Worm (Caenorhabditis elegans) whole organism, young adult: ENCODE data around the gene mrps-18B.

Experiments
- B0019.2 ChIP-seq: fragments of 200-800 bp; sonication (Bioruptor generic); conservative IDR thresholded peaks from 2 replicates; pipeline ENCODE4 v1.3.6; 2022; ENCODE audit warnings: missing genetic modification reagents, missing genetic modification characterization, missing compliant biosample characterization
- B0035.1 ChIP-seq: sonication (generic microtip); optimal IDR thresholded peaks from 2 replicates; lab custom pipeline; 2016; ENCODE audit warnings: missing genetic modification characterization, mild to moderate bottlenecking, missing compliant biosample characterization, missing genotype, missing genetic modification reagents
- B0261.1 ChIP-seq: sonication (generic microtip); optimal IDR thresholded peaks from 2 replicates; lab custom pipeline; 2016; ENCODE audit warnings: mild to moderate bottlenecking, missing genetic modification characterization, moderate library complexity, missing compliant biosample characterization
- C06A6.2 ChIP-seq: fragments of 200-800 bp; sonication (Bioruptor generic); conservative IDR thresholded peaks from 2 replicates; pipeline ENCODE4 v1.3.6; 2022; ENCODE audit warnings: missing genetic modification characterization, missing compliant biosample characterization
- F37B4.10 ChIP-seq: fragments of 200-800 bp; sonication (Bioruptor generic); IDR thresholded peaks from 2 replicates; pipeline ENCODE4 v1.3.6; 2022; ENCODE audit warnings: missing genetic modification characterization, missing compliant biosample characterization
- F39B2.1 ChIP-seq: fragments of 200-800 bp; sonication (Bioruptor generic); IDR thresholded peaks from 2 replicates; pipeline ENCODE4 v1.3.6; 2022; ENCODE audit warnings: missing genetic modification reagents, missing genetic modification characterization, missing compliant biosample characterization
- F49E8.2 ChIP-seq: sonication (generic microtip); optimal IDR thresholded peaks from 3 replicates; lab custom pipeline; 2017; ENCODE audit warnings: missing genetic modification characterization, mild to moderate bottlenecking, missing compliant biosample characterization, antibody characterized with exemption, moderate library complexity; ENCODE audit not compliant: insufficient read depth
- K11D2.4 ChIP-seq: fragments of 200-800 bp; sonication (Bioruptor generic); IDR thresholded peaks from 2 replicates; pipeline ENCODE4 v1.3.6; 2022; ENCODE audit warnings: missing genetic modification reagents, missing genetic modification characterization, missing compliant biosample characterization
- K12H6.12 ChIP-seq: fragments of 200-800 bp; sonication (Bioruptor generic); optimal IDR thresholded peaks from 2 replicates; lab custom pipeline; 2018; ENCODE audit warnings: mild to moderate bottlenecking, missing genetic modification characterization, missing compliant biosample characterization
- Y53G8AR.9 ChIP-seq: fragments of 200-800 bp; sonication (Bioruptor generic); conservative IDR thresholded peaks from 2 replicates; pipeline ENCODE4 v1.3.6; 2022; ENCODE audit warnings: missing genetic modification reagents, missing genetic modification characterization, missing compliant biosample characterization
- Y56A3A.18 ChIP-seq: fragments of 200-800 bp; sonication (Bioruptor generic); IDR thresholded peaks from 2 replicates; pipeline ENCODE4 v1.3.6; 2022; ENCODE audit warnings: missing genetic modification reagents, missing genetic modification characterization, missing compliant biosample characterization
- Y79H2A.3 ChIP-seq: fragments of 200-800 bp; sonication (Bioruptor generic); conservative IDR thresholded peaks from 2 replicates; pipeline ENCODE4 v1.3.6; 2022; ENCODE audit warnings: missing genetic modification reagents, missing genetic modification characterization, missing compliant biosample characterization
- ama-1 ChIP-seq, 3 experiments: fragments of 150-350 bp in 1 of 3; sonication (generic microtip) in 2 of 3; optimal IDR thresholded peaks; 2 replicates each; lab custom pipeline; 2014 to 2018; ENCODE audit warnings: missing biosample characterization in 2 of 3, missing genetic modification characterization in 2 of 3, missing genetic modification reagents in 2 of 3
- aptf-3 ChIP-seq: fragments of 200-800 bp; sonication (Bioruptor generic); IDR thresholded peaks from 2 replicates; pipeline ENCODE4 v1.3.6; 2022; ENCODE audit warnings: missing genetic modification characterization, missing compliant biosample characterization
- attf-5 ChIP-seq: fragments of 200-800 bp; sonication (Bioruptor generic); optimal IDR thresholded peaks from 2 replicates; lab custom pipeline; 2018; ENCODE audit warnings: mild to moderate bottlenecking, missing genetic modification characterization, missing compliant biosample characterization
- cebp-2 ChIP-seq: fragments of 200-800 bp; sonication (Bioruptor generic); IDR thresholded peaks from 2 replicates; pipeline ENCODE4 v1.3.6; 2022; ENCODE audit warnings: missing genetic modification characterization, missing compliant biosample characterization
- ceh-100 ChIP-seq: fragments of 200-800 bp; sonication (Bioruptor generic); IDR thresholded peaks from 2 replicates; pipeline ENCODE4 v1.3.6; 2022; ENCODE audit warnings: missing genetic modification reagents, missing genetic modification characterization, missing compliant biosample characterization
- ceh-40 ChIP-seq: fragments of 200-800 bp; sonication (Bioruptor generic); IDR thresholded peaks from 2 replicates; pipeline ENCODE4 v1.3.6; 2022; ENCODE audit warnings: missing genetic modification characterization, missing compliant biosample characterization
- dox-1 ChIP-seq: fragments of 200-800 bp; sonication (Bioruptor generic); IDR thresholded peaks from 2 replicates; pipeline ENCODE4 v1.3.6; 2022; ENCODE audit warnings: missing genetic modification reagents, missing genetic modification characterization, missing compliant biosample characterization
- dpff-1 ChIP-seq: sonication (generic microtip); optimal IDR thresholded peaks from 2 replicates; lab custom pipeline; 2017; ENCODE audit warnings: mild to moderate bottlenecking, missing genetic modification characterization, missing compliant biosample characterization
- egrh-3 ChIP-seq: fragments of 200-800 bp; sonication (Bioruptor generic); IDR thresholded peaks from 2 replicates; pipeline ENCODE4 v1.3.6; 2022; ENCODE audit warnings: missing genetic modification reagents, missing genetic modification characterization, missing compliant biosample characterization
- ekl-4 ChIP-seq: fragments of 200-800 bp; sonication (Bioruptor generic); IDR thresholded peaks from 2 replicates; pipeline ENCODE4 v1.3.6; 2022; ENCODE audit warnings: missing genetic modification reagents, missing genetic modification characterization, missing compliant biosample characterization
- ets-4 ChIP-seq: fragments of 200-800 bp; sonication (Bioruptor generic); optimal IDR thresholded peaks from 2 replicates; lab custom pipeline; 2018; ENCODE audit warnings: mild to moderate bottlenecking, missing genetic modification characterization, missing compliant biosample characterization
- fkh-3 ChIP-seq: sonication (generic microtip); optimal IDR thresholded peaks from 2 replicates; lab custom pipeline; 2016; ENCODE audit warnings: mild to moderate bottlenecking, missing genetic modification characterization, missing compliant biosample characterization
- let-526 ChIP-seq: fragments of 200-800 bp; sonication (Bioruptor generic); IDR thresholded peaks from 2 replicates; pipeline ENCODE4 v1.3.6; 2022; ENCODE audit warnings: missing genetic modification reagents, missing genetic modification characterization, missing compliant biosample characterization
- lin-40 ChIP-seq: sonication (generic microtip); optimal IDR thresholded peaks from 2 replicates; lab custom pipeline; 2016; ENCODE audit warnings: missing genetic modification characterization, mild to moderate bottlenecking, missing compliant biosample characterization, missing genotype, missing genetic modification reagents
- lir-1 ChIP-seq: fragments of 200-800 bp; sonication (Bioruptor generic); conservative IDR thresholded peaks from 2 replicates; pipeline ENCODE4 v1.3.6; 2022; ENCODE audit warnings: missing genetic modification reagents, missing genetic modification characterization, missing compliant biosample characterization
- lsl-1 ChIP-seq: fragments of 200-800 bp; sonication (Bioruptor generic); optimal IDR thresholded peaks from 2 replicates; lab custom pipeline; 2018; ENCODE audit warnings: mild to moderate bottlenecking, missing genetic modification characterization, moderate library complexity, missing compliant biosample characterization
- madf-10 ChIP-seq: sonication (generic microtip); optimal IDR thresholded peaks from 2 replicates; lab custom pipeline; 2016; ENCODE audit warnings: mild to moderate bottlenecking, missing genetic modification characterization, missing compliant biosample characterization
- madf-6 ChIP-seq: fragments of 200-800 bp; sonication (Bioruptor generic); IDR thresholded peaks from 2 replicates; pipeline ENCODE4 v1.3.6; 2022; ENCODE audit warnings: missing genetic modification reagents, missing genetic modification characterization, missing compliant biosample characterization
- mes-4 ChIP-seq: sonication (generic microtip); optimal IDR thresholded peaks from 2 replicates; lab custom pipeline; 2016; ENCODE audit warnings: missing genotype, missing genetic modification characterization, missing compliant biosample characterization
- mxl-1 ChIP-seq: sonication (generic microtip); optimal IDR thresholded peaks from 2 replicates; lab custom pipeline; 2016; ENCODE audit warnings: missing genetic modification characterization, missing compliant biosample characterization
- nfya-1 ChIP-seq: sonication (generic microtip); optimal IDR thresholded peaks from 2 replicates; lab custom pipeline; 2017; ENCODE audit warnings: antibody characterized with exemption, missing compliant biosample characterization, missing genetic modification characterization, borderline replicate concordance; ENCODE audit not compliant: insufficient read depth
- nhr-179 ChIP-seq: sonication (generic microtip); optimal IDR thresholded peaks from 2 replicates; lab custom pipeline; 2016; ENCODE audit warnings: mild to moderate bottlenecking, missing genetic modification characterization, missing compliant biosample characterization
- nhr-80 ChIP-seq: sonication (generic microtip); optimal IDR thresholded peaks from 2 replicates; lab custom pipeline; 2016; ENCODE audit warnings: missing genetic modification characterization, missing compliant biosample characterization
- nhr-90 ChIP-seq: sonication (generic microtip); optimal IDR thresholded peaks from 2 replicates; lab custom pipeline; 2016; ENCODE audit warnings: missing genotype, mild to moderate bottlenecking, missing genetic modification characterization, missing compliant biosample characterization
- rcor-1 ChIP-seq: fragments of 200-800 bp; sonication (Bioruptor generic); IDR thresholded peaks from 2 replicates; pipeline ENCODE4 v1.3.6; 2022; ENCODE audit warnings: missing genetic modification reagents, missing genetic modification characterization, missing compliant biosample characterization
- rec-8 ChIP-seq, 2 experiments: sonication (generic microtip); optimal IDR thresholded peaks; 2 replicates each; lab custom pipeline; 2016; ENCODE audit warnings: mild to moderate bottlenecking in 2 of 2, missing genetic modification characterization in 2 of 2, missing genetic modification reagents in 2 of 2, missing genotype in 2 of 2, missing biosample characterization in 1 of 2, missing compliant biosample characterization in 1 of 2, moderate library complexity in 1 of 2
- sea-2 ChIP-seq: fragments of 200-800 bp; sonication (Bioruptor generic); IDR thresholded peaks from 2 replicates; pipeline ENCODE4 v1.3.6; 2022; ENCODE audit warnings: missing genetic modification characterization, missing compliant biosample characterization
- snpc-1.1 ChIP-seq: sonication (generic microtip); optimal IDR thresholded peaks from 2 replicates; lab custom pipeline; 2017; ENCODE audit warnings: missing genetic modification characterization, mild to moderate bottlenecking, missing compliant biosample characterization, antibody characterized with exemption, moderate library complexity, missing genotype, missing genetic modification reagents; ENCODE audit not compliant: insufficient read depth
- sptf-2 ChIP-seq: fragments of 200-800 bp; sonication (Bioruptor generic); optimal IDR thresholded peaks from 2 replicates; lab custom pipeline; 2018; ENCODE audit warnings: mild to moderate bottlenecking, missing genetic modification characterization, missing compliant biosample characterization
- tbx-9 ChIP-seq: sonication (generic microtip); optimal IDR thresholded peaks from 2 replicates; lab custom pipeline; 2016; ENCODE audit warnings: borderline replicate concordance, missing genetic modification characterization, inconsistent platforms, missing compliant biosample characterization
- unc-130 ChIP-seq: sonication (generic microtip); optimal IDR thresholded peaks from 2 replicates; lab custom pipeline; 2016; ENCODE audit warnings: missing genetic modification reagents, missing genetic modification characterization, missing compliant biosample characterization
- unc-62 ChIP-seq: fragments of 150-350 bp; optimal IDR thresholded peaks from 2 replicates; lab custom pipeline; 2014; ENCODE audit warnings: missing biosample characterization, missing genetic modification reagents, missing genetic modification characterization
- xnd-1 ChIP-seq: sonication (generic microtip); optimal IDR thresholded peaks from 2 replicates; lab custom pipeline; 2016; ENCODE audit warnings: missing genotype, missing genetic modification reagents, missing genetic modification characterization, missing compliant biosample characterization
- ztf-22 ChIP-seq: fragments of 200-800 bp; sonication (Bioruptor generic); optimal IDR thresholded peaks from 2 replicates; lab custom pipeline; 2018; ENCODE audit warnings: mild to moderate bottlenecking, missing genetic modification characterization, moderate library complexity, missing compliant biosample characterization
- ztf-26 ChIP-seq: sonication (generic microtip); optimal IDR thresholded peaks from 2 replicates; lab custom pipeline; 2017; ENCODE audit warnings: missing genetic modification characterization, missing compliant biosample characterization
- ztf-28 ChIP-seq: fragments of 200-800 bp; sonication (Bioruptor generic); IDR thresholded peaks from 2 replicates; pipeline ENCODE4 v1.3.6; 2022; ENCODE audit warnings: missing genetic modification reagents, missing genetic modification characterization, missing compliant biosample characterization

Gene mrps-18B

DNA sequence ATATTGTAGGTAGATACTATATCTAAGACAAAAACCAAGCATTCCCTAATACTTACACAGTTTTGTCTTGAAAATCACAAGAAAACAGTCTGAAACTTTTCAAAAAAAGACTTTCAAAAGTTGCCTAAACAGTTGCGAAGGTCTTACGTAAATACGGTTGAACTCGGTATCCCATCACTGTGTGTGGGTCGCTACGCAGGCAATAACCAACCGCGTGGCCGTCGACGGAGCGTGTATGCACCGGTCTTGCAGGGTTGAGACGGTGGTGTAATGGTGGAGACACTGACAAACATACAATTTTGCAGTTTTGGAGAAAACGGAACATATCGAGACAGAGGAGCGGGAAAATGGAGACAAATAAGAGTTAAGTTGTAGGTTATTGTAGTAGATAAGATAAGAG is 35.7 kb downstream of the mrps-18B start, which contains the start of gene iff-2 (continued):
- TF ChIP-seq F39B2.1 (GFP tag; lab: Robert Waterston, UW): no peak
- no peak for TF ChIP-seq tbx-9 (tag; lab: Kevin White, UChicago)
- peak; percentile 38 for TF ChIP-seq B0261.1 (tag; lab: Kevin White, UChicago)
- peak; percentile 14 for TF ChIP-seq snpc-1.1 (tag; lab: Kevin White, UChicago)
- TF ChIP-seq madf-10 (tag; lab: Kevin White, UChicago): peak; percentile 95
- no peak for TF ChIP-seq fkh-3 (tag; lab: Kevin White, UChicago)
- no peak for TF ChIP-seq mes-4 (tag; lab: Kevin White, UChicago)
- no peak for TF ChIP-seq Y79H2A.3 (GFP tag; lab: Robert Waterston, UW)
- TF ChIP-seq let-526 (GFP tag; lab: Robert Waterston, UW): peak; percentile 96
- peak; percentile 87 for TF ChIP-seq unc-62
- peak; percentile 95 for TF ChIP-seq nhr-90 (tag; lab: Kevin White, UChicago)
- TF ChIP-seq F37B4.10 (GFP tag; lab: Robert Waterston, UW): 0 out of 2 replicates have a peak, but pooled peaks have one; percentile 74
- peak; percentile 97 for TF ChIP-seq K11D2.4 (GFP tag; lab: Robert Waterston, UW)
- no peak for TF ChIP-seq rec-8 (tag; optimal IDR thresholded peaks at IDR 0.05; lab: Kevin White, UChicago)
- TF ChIP-seq dpff-1: no peak
- TF ChIP-seq ets-4 (GFP tag; lab: Kevin White, UChicago): peak; percentile 99
- TF ChIP-seq lir-1 (GFP tag; lab: Robert Waterston, UW): peak; percentile 97
- TF ChIP-seq sea-2 (GFP tag; lab: Robert Waterston, UW): no peak
- peak; percentile 68 for TF ChIP-seq ama-1 (optimal IDR thresholded peaks at IDR 0.05; lab: Kevin White, UChicago)
- TF ChIP-seq ama-1 (GFP tag; optimal IDR thresholded peaks at IDR 0.05; lab: Kevin White, UChicago): no peak
- no peak for TF ChIP-seq egrh-3
- peak; percentile 100 for TF ChIP-seq attf-5 (GFP tag; lab: Kevin White, UChicago)
- TF ChIP-seq nhr-179 (tag; lab: Kevin White, UChicago): no peak
- no peak for TF ChIP-seq F49E8.2 (tag; lab: Kevin White, UChicago)
- TF ChIP-seq ztf-22: peak; percentile 95
- TF ChIP-seq rcor-1 (GFP tag; lab: Robert Waterston, UW): peak; percentile 92
- no peak for TF ChIP-seq nfya-1 (tag; lab: Kevin White, UChicago)
- TF ChIP-seq ekl-4: peak; percentile 97
- TF ChIP-seq ztf-28 (GFP tag; lab: Robert Waterston, UW): peak; percentile 72; the same call in 1 of the 2 replicates
- TF ChIP-seq sptf-2 (GFP tag; lab: Kevin White, UChicago): no peak
- TF ChIP-seq unc-130 (GFP tag; lab: Kevin White, UChicago): no peak
- TF ChIP-seq madf-6 (GFP tag; lab: Robert Waterston, UW): no peak
- TF ChIP-seq mxl-1 (tag; lab: Kevin White, UChicago): no peak
- 0 out of 2 replicates have a peak, but pooled peaks have one; percentile 51 for TF ChIP-seq cebp-2 (GFP tag; lab: Robert Waterston, UW)
- TF ChIP-seq ztf-26 (tag; lab: Kevin White, UChicago): peak; percentile 98
- TF ChIP-seq B0035.1 (tag; lab: Kevin White, UChicago): peak; percentile 78
- no peak for TF ChIP-seq xnd-1 (tag; lab: Kevin White, UChicago)
- peak; percentile 89 for TF ChIP-seq ceh-100 (GFP tag; lab: Robert Waterston, UW)
- TF ChIP-seq aptf-3 (GFP tag; lab: Robert Waterston, UW): no peak
- peak; percentile 98 for TF ChIP-seq lin-40 (tag; lab: Kevin White, UChicago)
- TF ChIP-seq K12H6.12 (tag; lab: Kevin White, UChicago): peak; percentile 99
- TF ChIP-seq B0019.2 (GFP tag; lab: Robert Waterston, UW): no peak
- TF ChIP-seq Y53G8AR.9 (GFP tag; lab: Robert Waterston, UW): peak; percentile 98
- peak; percentile 77; the same call in 1 of the 2 replicates for TF ChIP-seq Y56A3A.18 (GFP tag; lab: Robert Waterston, UW)
- no peak; the same call in none of the 2 replicates for TF ChIP-seq dox-1 (GFP tag; lab: Robert Waterston, UW)
- TF ChIP-seq nhr-80 (tag; lab: Kevin White, UChicago): peak; percentile 100
- no peak for TF ChIP-seq lsl-1 (GFP tag; lab: Kevin White, UChicago)
- peak; percentile 95 for TF ChIP-seq C06A6.2 (GFP tag; lab: Robert Waterston, UW)
- TF ChIP-seq ceh-40 (GFP tag; lab: Robert Waterston, UW): 0 out of 2 replicates have a peak, but pooled peaks have one; percentile 64
